Fruit fly (Drosophila melanogaster) whole organism, embryonic: ENCODE data around the gene CG33523.
A peak's percentile ranks its signal among the peaks of the same experiment; 100 is the strongest.

Experiments
- Awh ChIP-seq: fragments of 200-800 bp; sonication (Bioruptor generic); IDR thresholded peaks from 2 replicates; pipeline ENCODE4, ENCODE4 v1.3.6; 2022; ENCODE audit warnings: missing biosample characterization, missing genetic modification characterization
- CG10543 ChIP-seq: fragments of 200-800 bp; sonication (Bioruptor generic); optimal IDR thresholded peaks from 3 replicates; lab custom pipeline; 2017; ENCODE audit warnings: missing biosample characterization, mild to moderate bottlenecking, missing genetic modification characterization, moderate library complexity
- CG11398 ChIP-seq: fragments of 200-800 bp; sonication (Bioruptor generic); optimal IDR thresholded peaks from 2 replicates; lab custom pipeline; 2016; ENCODE audit warnings: missing biosample characterization, missing genetic modification characterization
- CG11456 ChIP-seq: fragments of 200-800 bp; sonication (Bioruptor generic); IDR thresholded peaks from 3 replicates; pipeline ENCODE4 v1.3.6; 2022; ENCODE audit warnings: missing biosample characterization, missing genetic modification characterization
- CG11695 ChIP-seq: fragments of 200-800 bp; sonication (Bioruptor generic); IDR thresholded peaks from 3 replicates; pipeline ENCODE4 v1.3.6; 2022; ENCODE audit warnings: missing biosample characterization, missing genetic modification characterization
- CG15479 ChIP-seq: fragments of 200-800 bp; sonication (Bioruptor generic); optimal IDR thresholded peaks from 3 replicates; lab custom pipeline; 2019; ENCODE audit warnings: missing biosample characterization, mild to moderate bottlenecking, missing genetic modification characterization, moderate library complexity
- CG15601 ChIP-seq: fragments of 200-800 bp; sonication (Bioruptor generic); optimal IDR thresholded peaks from 3 replicates; lab custom pipeline; 2019; ENCODE audit warnings: missing biosample characterization, mild to moderate bottlenecking, missing genetic modification characterization, moderate library complexity
- CG1647 ChIP-seq: fragments of 200-800 bp; sonication (Bioruptor generic); optimal IDR thresholded peaks from 3 replicates; lab custom pipeline; 2016; ENCODE audit warnings: missing biosample characterization, missing genetic modification characterization
- CG16863 ChIP-seq: fragments of 200-800 bp; sonication (Bioruptor generic); optimal IDR thresholded peaks from 3 replicates; lab custom pipeline; 2016; ENCODE audit warnings: missing biosample characterization, missing genetic modification characterization
- CG17359 ChIP-seq: fragments of 200-800 bp; sonication (Bioruptor generic); optimal IDR thresholded peaks from 3 replicates; lab custom pipeline; 2018; ENCODE audit warnings: missing biosample characterization, mild to moderate bottlenecking, missing genetic modification characterization, moderate library complexity
- CG17361 ChIP-seq: fragments of 200-800 bp; sonication (Bioruptor generic); IDR thresholded peaks from 3 replicates; pipeline ENCODE4 v1.3.6; 2022; ENCODE audit warnings: missing biosample characterization, missing genetic modification characterization
- CG17568 ChIP-seq: fragments of 200-800 bp; sonication (Bioruptor generic); optimal IDR thresholded peaks from 2 replicates; lab custom pipeline; 2018; ENCODE audit warnings: missing biosample characterization, mild to moderate bottlenecking, missing genetic modification characterization, moderate library complexity
- CG17802 ChIP-seq: fragments of 200-800 bp; sonication (Bioruptor generic); optimal IDR thresholded peaks from 2 replicates; lab custom pipeline; 2018; ENCODE audit warnings: missing biosample characterization, mild to moderate bottlenecking, missing genetic modification characterization, moderate library complexity
- CG1792 ChIP-seq: fragments of 200-800 bp; sonication (Bioruptor generic); optimal IDR thresholded peaks from 2 replicates; lab custom pipeline; 2016; ENCODE audit warnings: missing biosample characterization, missing genetic modification characterization
- CG2202 ChIP-seq: fragments of 200-800 bp; sonication (Bioruptor generic); optimal IDR thresholded peaks from 2 replicates; lab custom pipeline; 2018; ENCODE audit warnings: missing biosample characterization, mild to moderate bottlenecking, missing genetic modification characterization
- CG31224 ChIP-seq: fragments of 200-800 bp; sonication (Bioruptor generic); IDR thresholded peaks from 2 replicates; pipeline ENCODE4 v1.3.6; 2022; ENCODE audit warnings: missing biosample characterization, missing genetic modification characterization
- CG5953 ChIP-seq: fragments of 200-800 bp; sonication (Bioruptor generic); IDR thresholded peaks from 2 replicates; pipeline ENCODE4 v1.3.6; 2022; ENCODE audit warnings: missing biosample characterization, missing genetic modification characterization
- CG7745 ChIP-seq: fragments of 200-800 bp; sonication (Bioruptor generic); optimal IDR thresholded peaks from 2 replicates; lab custom pipeline; 2018; ENCODE audit warnings: missing biosample characterization, mild to moderate bottlenecking, missing genetic modification characterization, moderate library complexity
- CG8290 ChIP-seq, 3 experiments: fragments of 200-800 bp; sonication (Bioruptor generic); optimal IDR thresholded peaks; 2 replicates each; lab custom pipeline; 2016 to 2019; ENCODE audit warnings: missing biosample characterization in 3 of 3, missing genetic modification characterization in 3 of 3, mild to moderate bottlenecking in 2 of 3, moderate library complexity in 1 of 3
- CG8359 ChIP-seq: fragments of 200-800 bp; sonication (Bioruptor generic); optimal IDR thresholded peaks from 2 replicates; lab custom pipeline; 2017; ENCODE audit warnings: missing biosample characterization, mild to moderate bottlenecking, missing genetic modification characterization, borderline replicate concordance
- Dref ChIP-seq: fragments of 200-800 bp; sonication (Bioruptor generic); IDR thresholded peaks from 2 replicates; pipeline ENCODE4 v1.3.6; 2022; ENCODE audit warnings: missing biosample characterization, missing genetic modification characterization
- ERR ChIP-seq: fragments of 200-800 bp; sonication (Bioruptor generic); optimal IDR thresholded peaks from 2 replicates; lab custom pipeline; 2016; ENCODE audit warnings: missing biosample characterization, missing genetic modification characterization
- Gug ChIP-seq: fragments of 200-800 bp; sonication (Bioruptor generic); IDR thresholded peaks from 4 replicates; pipeline ENCODE4 v1.3.6; 2022; ENCODE audit warnings: missing biosample characterization, missing genetic modification characterization
- HLHmδ ChIP-seq: fragments of 200-800 bp; sonication (Bioruptor generic); optimal IDR thresholded peaks from 2 replicates; lab custom pipeline; 2018; ENCODE audit warnings: missing biosample characterization, mild to moderate bottlenecking, missing genetic modification characterization, moderate library complexity
- Hey ChIP-seq: fragments of 200-800 bp; sonication (Bioruptor generic); optimal IDR thresholded peaks from 3 replicates; lab custom pipeline; 2018; ENCODE audit warnings: missing biosample characterization, mild to moderate bottlenecking, missing genetic modification characterization
- Myb ChIP-seq: fragments of 200-800 bp; sonication (Bioruptor generic); optimal IDR thresholded peaks from 2 replicates; lab custom pipeline; 2016; ENCODE audit warnings: missing biosample characterization, missing genetic modification characterization
- Neu2 ChIP-seq: fragments of 200-800 bp; sonication (Bioruptor generic); optimal IDR thresholded peaks from 3 replicates; lab custom pipeline; 2016; ENCODE audit warnings: missing biosample characterization, missing genetic modification characterization, borderline replicate concordance
- Ptx1 ChIP-seq: fragments of 200-800 bp; sonication (Bioruptor generic); IDR thresholded peaks from 2 replicates; pipeline ENCODE4 v1.3.6; 2022; ENCODE audit warnings: missing biosample characterization, missing genetic modification characterization
- Spps ChIP-seq: fragments of 200-800 bp; sonication (Bioruptor generic); optimal IDR thresholded peaks from 2 replicates; lab custom pipeline; 2018; ENCODE audit warnings: missing biosample characterization, mild to moderate bottlenecking, missing genetic modification characterization
- Usf ChIP-seq: fragments of 200-800 bp; sonication (Bioruptor generic); optimal IDR thresholded peaks from 2 replicates; lab custom pipeline; 2017; ENCODE audit warnings: missing genotype, missing biosample characterization, missing genetic modification characterization
- ab ChIP-seq: fragments of 200-800 bp; sonication (Bioruptor generic); optimal IDR thresholded peaks from 2 replicates; lab custom pipeline; 2016; ENCODE audit warnings: missing biosample characterization, missing genetic modification characterization
- bbx ChIP-seq: fragments of 200-800 bp; sonication (Bioruptor generic); IDR thresholded peaks from 2 replicates; pipeline ENCODE4 v1.3.6; 2022; ENCODE audit warnings: missing biosample characterization, missing genetic modification characterization; ENCODE audit not compliant: partially characterized antibody
- bcd ChIP-seq: fragments of 200-800 bp; sonication (Bioruptor generic); optimal IDR thresholded peaks from 2 replicates; lab custom pipeline; 2017; ENCODE audit warnings: missing biosample characterization, mild to moderate bottlenecking, missing genetic modification characterization
- chinmo ChIP-seq: fragments of 200-800 bp; sonication (Bioruptor generic); IDR thresholded peaks from 4 replicates; pipeline ENCODE4 v1.3.6; 2022; ENCODE audit warnings: missing biosample characterization, missing genetic modification characterization; ENCODE audit not compliant: partially characterized antibody
- chm ChIP-seq: fragments of 200-800 bp; sonication (Bioruptor generic); IDR thresholded peaks from 2 replicates; pipeline ENCODE4 v1.3.6; 2022; ENCODE audit warnings: missing biosample characterization, missing genetic modification characterization
- cwo ChIP-seq: fragments of 200-800 bp; sonication (Bioruptor generic); optimal IDR thresholded peaks from 3 replicates; lab custom pipeline; 2017; ENCODE audit warnings: missing biosample characterization, missing genetic modification characterization, mild to moderate bottlenecking, moderate library complexity, missing genetic modification reagents
- grn ChIP-seq: fragments of 200-800 bp; sonication (Bioruptor generic); optimal IDR thresholded peaks from 3 replicates; lab custom pipeline; 2017; ENCODE audit warnings: missing biosample characterization, missing genetic modification characterization
- insv ChIP-seq, 2 experiments: fragments of 200-800 bp; sonication (Bioruptor generic); optimal IDR thresholded peaks; 3 replicates each; lab custom pipeline; 2016 to 2018; ENCODE audit warnings: missing biosample characterization in 2 of 2, missing genetic modification characterization in 2 of 2
- lbe ChIP-seq: fragments of 200-800 bp; sonication (Bioruptor generic); optimal IDR thresholded peaks from 2 replicates; lab custom pipeline; 2016; ENCODE audit warnings: missing biosample characterization, mild to moderate bottlenecking, missing genetic modification characterization
- luna ChIP-seq: fragments of 200-800 bp; sonication (Bioruptor generic); optimal IDR thresholded peaks from 2 replicates; lab custom pipeline; 2016; ENCODE audit warnings: missing biosample characterization, missing genetic modification characterization
- nau ChIP-seq: fragments of 200-800 bp; sonication (Bioruptor generic); optimal IDR thresholded peaks from 3 replicates; lab custom pipeline; 2017; ENCODE audit warnings: missing biosample characterization, mild to moderate bottlenecking, missing genetic modification characterization, missing genetic modification reagents
- nerfin-1 ChIP-seq: fragments of 200-800 bp; sonication (Bioruptor generic); optimal IDR thresholded peaks from 3 replicates; lab custom pipeline; 2019; ENCODE audit warnings: missing biosample characterization, mild to moderate bottlenecking, missing genetic modification characterization, moderate library complexity
- pb ChIP-seq: fragments of 200-800 bp; sonication (Bioruptor generic); optimal IDR thresholded peaks from 3 replicates; lab custom pipeline; 2016; ENCODE audit warnings: missing biosample characterization, missing genetic modification characterization
- pho ChIP-seq: fragments of 200-800 bp; sonication (Bioruptor generic); optimal IDR thresholded peaks from 2 replicates; lab custom pipeline; 2016; ENCODE audit warnings: missing biosample characterization, missing genetic modification characterization
- pzg ChIP-seq: fragments of 200-800 bp; sonication (Bioruptor generic); optimal IDR thresholded peaks from 3 replicates; lab custom pipeline; 2018; ENCODE audit warnings: missing biosample characterization, mild to moderate bottlenecking, missing genetic modification characterization, moderate library complexity
- sens-2 ChIP-seq: fragments of 200-800 bp; sonication (Bioruptor generic); IDR thresholded peaks from 2 replicates; pipeline ENCODE4 v1.3.6; 2022; ENCODE audit warnings: missing biosample characterization, missing genetic modification characterization
- tap ChIP-seq: fragments of 200-800 bp; optimal IDR thresholded peaks from 3 replicates; lab custom pipeline; 2019; ENCODE audit warnings: missing biosample characterization, mild to moderate bottlenecking, missing genetic modification characterization, moderate library complexity
- vfl ChIP-seq: fragments of 200-800 bp; sonication (Bioruptor generic); optimal IDR thresholded peaks from 2 replicates; lab custom pipeline; 2016; ENCODE audit warnings: missing biosample characterization, missing genetic modification characterization

The CG33523 gene

dm6 chr3L:5976121-5976906, 52.7 kb downstream of the CG33523 start (continued):
- no peak for TF ChIP-seq CG15479
- peak; percentile 86 for TF ChIP-seq CG17802 (tag; lab: Kevin White, UChicago)
- peak; percentile 95 for TF ChIP-seq CG11695 (GFP tag; lab: Robert Waterston, UW)
- peak; percentile 79 for TF ChIP-seq pb
- peak; percentile 99 for TF ChIP-seq CG17361 (GFP tag; lab: Robert Waterston, UW)
- no peak for TF ChIP-seq CG7745
- peak; percentile 63 for TF ChIP-seq ab (GFP tag; lab: Kevin White, UChicago)
- peak; percentile 67 for TF ChIP-seq pho (GFP tag; lab: Kevin White, UChicago)
- no peak for TF ChIP-seq Dref (GFP tag; lab: Robert Waterston, UW)
- TF ChIP-seq CG16863, result peak; percentile 95
- peak; percentile 76; the same call in 1 of the 2 replicates for TF ChIP-seq CG31224 (GFP tag; lab: Robert Waterston, UW)
- peak; percentile 97 for TF ChIP-seq Spps (tag; lab: Kevin White, UChicago)
- TF ChIP-seq nau, result peak; percentile 92
- peak; percentile 98 for TF ChIP-seq Ptx1 (GFP tag; lab: Robert Waterston, UW)
- peak; percentile 80 for TF ChIP-seq CG11398
- peak; percentile 88 for TF ChIP-seq CG11456
- peak; percentile 86 for TF ChIP-seq CG8359 (GFP tag; lab: Kevin White, UChicago)
- peak; percentile 94 for TF ChIP-seq CG15601
- peak; percentile 66 for TF ChIP-seq vfl (GFP tag; lab: Kevin White, UChicago)
- TF ChIP-seq grn (GFP tag; lab: Kevin White, UChicago), result peak; percentile 59
- TF ChIP-seq sens-2 (GFP tag; lab: Robert Waterston, UW), result peak; percentile 94
- TF ChIP-seq nerfin-1 (tag; lab: Kevin White, UChicago), result peak; percentile 86
- TF ChIP-seq CG10543 (GFP tag; lab: Kevin White, UChicago), result peak; percentile 9
- peak; percentile 71 for TF ChIP-seq ERR (GFP tag; lab: Kevin White, UChicago)
- peak; percentile 96 for TF ChIP-seq Gug (GFP tag; lab: Robert Waterston, UW)
- TF ChIP-seq bbx (GFP tag; lab: Robert Waterston, UW), result 0 out of 2 replicates have a peak, but pooled peaks have one; percentile 54
- TF ChIP-seq Hey (tag; lab: Kevin White, UChicago), result no peak
- peak; percentile 61 for TF ChIP-seq Usf (GFP tag; lab: Kevin White, UChicago)
- TF ChIP-seq insv (GFP tag; optimal IDR thresholded peaks at IDR 0.05; lab: Kevin White, UChicago), result peak in 1 of 2 experiments; percentile 22
- peak; percentile 76 for TF ChIP-seq Myb (GFP tag; lab: Kevin White, UChicago)
- no peak for TF ChIP-seq lbe (GFP tag; lab: Kevin White, UChicago)
- TF ChIP-seq CG17359 (tag; lab: Kevin White, UChicago), result peak; percentile 97
- peak; percentile 85 for TF ChIP-seq cwo (GFP tag; lab: Kevin White, UChicago)
- peak; percentile 92 for TF ChIP-seq chm (GFP tag; lab: Robert Waterston, UW)
- TF ChIP-seq tap (tag; lab: Kevin White, UChicago), result peak; percentile 90
- peak; percentile 95 for TF ChIP-seq bcd (GFP tag; lab: Kevin White, UChicago)
- peak; percentile 98 for TF ChIP-seq Awh
- no peak for TF ChIP-seq pzg (GFP tag; lab: Kevin White, UChicago)
- peak; percentile 93 for TF ChIP-seq CG2202 (tag; lab: Kevin White, UChicago)
- TF ChIP-seq HLHmδ (GFP tag; lab: Kevin White, UChicago), result no peak
- peak; percentile 93 for TF ChIP-seq CG5953 (GFP tag; lab: Robert Waterston, UW)
- peak; percentile 89 for TF ChIP-seq CG1792
- peak; percentile 91 for TF ChIP-seq CG17568 (GFP tag; lab: Kevin White, UChicago)
- no peak for TF ChIP-seq Neu2 (GFP tag; lab: Kevin White, UChicago)
- TF ChIP-seq CG1647 (GFP tag; lab: Kevin White, UChicago), result peak; percentile 93
- peak; percentile 87; the same call in 2 of the 4 replicates for TF ChIP-seq chinmo
- TF ChIP-seq CG8290 (GFP tag; optimal IDR thresholded peaks at IDR 0.05; lab: Kevin White, UChicago), result peak; percentile 100
- peak; percentile 35 to 100 for TF ChIP-seq CG8290 (tag; optimal IDR thresholded peaks at IDR 0.05; lab: Kevin White, UChicago)
- TF ChIP-seq luna (GFP tag; lab: Kevin White, UChicago), result no peak
